Fruit fly (Drosophila melanogaster): ENCODE measurements around the gene CG14937.

The CG14937 gene

dm6 chr2L:11806701-11807674, 13.1 kb upstream of the CG14937 start (continued):
- 0 out of 2 replicates have a peak, but pooled peaks have one; percentile 22 for TF ChIP-seq CG14441 (GFP tag; IDR thresholded peaks at IDR 0.05)
- TF ChIP-seq slp2 (GFP tag; optimal IDR thresholded peaks at IDR 0.05), result no peak
- TF ChIP-seq Sox102F (GFP tag; optimal IDR thresholded peaks at IDR 0.05), result no peak
- TF ChIP-seq CG1832 (GFP tag; optimal IDR thresholded peaks at IDR 0.05), result peak; percentile 88
- no peak for TF ChIP-seq btn (GFP tag; optimal IDR thresholded peaks at IDR 0.05)
- no peak for TF ChIP-seq danr (GFP tag; IDR thresholded peaks at IDR 0.05)
- no peak for TF ChIP-seq CG6654 (GFP tag; optimal IDR thresholded peaks at IDR 0.05)
- TF ChIP-seq CG15479 (GFP tag; optimal IDR thresholded peaks at IDR 0.05), result peak; percentile 17
- no peak for TF ChIP-seq CG17802 (tag; optimal IDR thresholded peaks at IDR 0.05)
- TF ChIP-seq CG12659 (GFP tag; optimal IDR thresholded peaks at IDR 0.05), result peak; percentile 6
- no peak for TF ChIP-seq CG17612 (GFP tag; IDR thresholded peaks at IDR 0.05)
- no peak for TF ChIP-seq E2f2 (GFP tag; IDR thresholded peaks at IDR 0.05)
- peak; percentile 1 for TF ChIP-seq YL-1 (GFP tag; optimal IDR thresholded peaks at IDR 0.05)
- TF ChIP-seq Hr78 (GFP tag; optimal IDR thresholded peaks at IDR 0.05), result no peak
- no peak for TF ChIP-seq Gug (GFP tag; IDR thresholded peaks at IDR 0.05)
- TF ChIP-seq chm (GFP tag; IDR thresholded peaks at IDR 0.05), result no peak
- TF ChIP-seq ems (GFP tag; optimal IDR thresholded peaks at IDR 0.05), result no peak
- TF ChIP-seq CG10366 (GFP tag; IDR thresholded peaks at IDR 0.05), result no peak
- TF ChIP-seq pita (GFP tag; optimal IDR thresholded peaks at IDR 0.05), result no peak
- TF ChIP-seq tna (GFP tag; IDR thresholded peaks at IDR 0.05; ENCODE audit: partially characterized antibody), result no peak

- no peak for TF ChIP-seq Doc2 (GFP tag; IDR thresholded peaks at IDR 0.05)
- no peak for TF ChIP-seq CG17359 (tag; optimal IDR thresholded peaks at IDR 0.05)
- no peak for TF ChIP-seq vnd (GFP tag; IDR thresholded peaks at IDR 0.05; ENCODE audit: partially characterized antibody)
- no peak for TF ChIP-seq NC2β (GFP tag; optimal IDR thresholded peaks at IDR 0.05)
- no peak for TF ChIP-seq CG1233 (GFP tag; optimal IDR thresholded peaks at IDR 0.05)
- TF ChIP-seq Drgx (GFP tag; IDR thresholded peaks at IDR 0.05), result no peak
- no peak for TF ChIP-seq CG10565 (GFP tag; optimal IDR thresholded peaks at IDR 0.05)
- TF ChIP-seq CG3838 (GFP tag; optimal IDR thresholded peaks at IDR 0.05), result no peak
- TF ChIP-seq Stat92E (GFP tag; optimal IDR thresholded peaks at IDR 0.05), result peak in 1 of 3 experiments; percentile 9
- peak; percentile 13 for TF ChIP-seq pros (GFP tag; optimal IDR thresholded peaks at IDR 0.05)
- peak; percentile 13 for TF ChIP-seq sens (GFP tag)
- TF ChIP-seq Lim3 (GFP tag; IDR thresholded peaks at IDR 0.05), result no peak
- TF ChIP-seq nerfin-1 (tag; optimal IDR thresholded peaks at IDR 0.05), result peak; percentile 30
- no peak for TF ChIP-seq Dad (GFP tag; optimal IDR thresholded peaks at IDR 0.05)
- no peak for TF ChIP-seq CG6689 (GFP tag; IDR thresholded peaks at IDR 0.05)
- TF ChIP-seq chif (GFP tag; optimal IDR thresholded peaks at IDR 0.05), result no peak
- TF ChIP-seq inv (GFP tag; IDR thresholded peaks at IDR 0.05; ENCODE audit: partially characterized antibody), result no peak
- TF ChIP-seq slou (GFP tag; optimal IDR thresholded peaks at IDR 0.05), result no peak
- TF ChIP-seq otp (GFP tag; IDR thresholded peaks at IDR 0.05), result no peak
- no peak for TF ChIP-seq CG6272 (GFP tag; IDR thresholded peaks at IDR 0.05)
- peak; percentile 43 for TF ChIP-seq CG6254 (GFP tag; optimal IDR thresholded peaks at IDR 0.05)
- peak; percentile 94 for TF ChIP-seq scrt (GFP tag; optimal IDR thresholded peaks at IDR 0.05)
- no peak for TF ChIP-seq tap (tag; optimal IDR thresholded peaks at IDR 0.05)
- TF ChIP-seq Tbp (GFP tag; optimal IDR thresholded peaks at IDR 0.05), result no peak
- TF ChIP-seq dmrt11E (tag; optimal IDR thresholded peaks at IDR 0.05), result no peak
- TF ChIP-seq Atf-2 (GFP tag; optimal IDR thresholded peaks at IDR 0.05), result no peak
- TF ChIP-seq CG1024 (GFP tag; IDR thresholded peaks at IDR 0.05), result no peak
These were observed 12.3 kb upstream of the CG14937 start for dm6 chr2L:11806022-11806700.
